Worm (Caenorhabditis elegans) whole organism, L4/young adult: ENCODE data around the gene C29F9.8.

Source experiments
- W03F9.2 ChIP-seq: fragments of 150-350 bp; optimal IDR thresholded peaks from 2 replicates; lab custom pipeline; 2014; ENCODE audit warnings: missing biosample characterization, missing genetic modification characterization
- dao-5 ChIP-seq: sonication (generic microtip); optimal IDR thresholded peaks from 2 replicates; lab custom pipeline; 2016; ENCODE audit warnings: missing genotype, missing genetic modification characterization, moderate library complexity, missing compliant biosample characterization
- him-1 ChIP-seq: sonication (generic microtip); optimal IDR thresholded peaks from 2 replicates; lab custom pipeline; 2016; ENCODE audit warnings: missing genotype, missing genetic modification reagents, missing genetic modification characterization, missing compliant biosample characterization

DNA sequence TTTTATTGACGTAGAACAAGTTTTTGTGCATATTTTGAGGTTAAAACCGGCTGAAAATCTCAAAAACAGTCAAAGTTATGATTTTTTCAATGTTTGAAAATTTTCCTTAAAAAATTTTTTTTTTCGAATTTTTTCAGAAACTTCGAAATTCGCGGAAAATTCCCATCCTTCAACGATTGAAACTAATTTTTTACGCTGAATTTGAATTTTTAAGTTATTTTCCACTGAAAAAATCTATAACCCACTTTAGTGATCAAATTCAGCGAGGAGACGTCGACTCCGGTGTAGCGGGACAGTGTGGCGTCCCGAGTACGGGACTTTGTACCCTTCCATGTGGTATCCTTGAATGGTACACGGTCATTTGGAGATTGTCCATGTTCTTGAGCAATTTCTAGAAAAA lies 4.7 kb downstream of the C29F9.8 start:
- TF ChIP-seq dao-5 (tag; lab: Kevin White, UChicago): no peak
- no peak for TF ChIP-seq W03F9.2 (tag; lab: Kevin White, UChicago)
- TF ChIP-seq him-1: no peak
